Fruit fly (Drosophila melanogaster): Measurements from ENCODE around the gene CG6686.

Gene CG6686

dm6 chr2L:11965610-11966594 lies 21.9 kb downstream of the CG6686 start:
- TF ChIP-seq sens (GFP tag) (peak; percentile 79), ase (GFP tag; IDR thresholded peaks at IDR 0.05) (no peak), Ets65A (GFP tag) (peak; percentile 2), cg (GFP tag; optimal IDR thresholded peaks at IDR 0.05) (peak; percentile 5), CG11247 (GFP tag; IDR thresholded peaks at IDR 0.05) (0 out of 2 replicates have a peak, but pooled peaks have one; percentile 8), Drgx (GFP tag; IDR thresholded peaks at IDR 0.05) (0 out of 2 replicates have a peak, but pooled peaks have one; percentile 12), CG8388 (GFP tag; optimal IDR thresholded peaks at IDR 0.05) (no peak), lbe (GFP tag; optimal IDR thresholded peaks at IDR 0.05) (peak; percentile 0), ERR (GFP tag; optimal IDR thresholded peaks at IDR 0.05) (no peak), CG10979 (tag; optimal IDR thresholded peaks at IDR 0.05) (no peak)

dm6 chr2L:11963422-11964322 lies 24.2 kb downstream of the CG6686 start:
- TF ChIP-seq CG3065 (GFP tag; optimal IDR thresholded peaks at IDR 0.05) (no peak), gro (GFP tag; optimal IDR thresholded peaks at IDR 0.05) (no peak), chinmo (GFP tag; IDR thresholded peaks at IDR 0.05; ENCODE audit: partially characterized antibody) (0 out of 4 replicates have a peak, but pooled peaks have one; percentile 39), sqz (GFP tag; optimal IDR thresholded peaks at IDR 0.05) (peak; percentile 15), oc (tag; optimal IDR thresholded peaks at IDR 0.05) (peak; percentile 39), CG15269 (tag; optimal IDR thresholded peaks at IDR 0.05) (peak; percentile 73), sim (GFP tag; IDR thresholded peaks at IDR 0.05) (no peak), Awh (GFP tag; IDR thresholded peaks at IDR 0.05) (peak; percentile 71), CG12769 (tag; optimal IDR thresholded peaks at IDR 0.05) (peak; percentile 42), Med (GFP tag) (peak; percentile 53), sd (tag; optimal IDR thresholded peaks at IDR 0.05) (peak; percentile 5), tio (GFP tag; optimal IDR thresholded peaks at IDR 0.05) (no peak), grn (GFP tag; optimal IDR thresholded peaks at IDR 0.05) (peak; percentile 0), ci (GFP tag; IDR thresholded peaks at IDR 0.05) (no peak), CG13894 (tag; optimal IDR thresholded peaks at IDR 0.05) (peak; percentile 51)

- no peak for TF ChIP-seq pfk (GFP tag; optimal IDR thresholded peaks at IDR 0.05)
- TF ChIP-seq Eip74EF (GFP tag; optimal IDR thresholded peaks at IDR 0.05), result peak in 1 of 2 experiments; percentile 25
- no peak for TF ChIP-seq HLH3B (GFP tag; IDR thresholded peaks at IDR 0.05)
- peak; percentile 50 for TF ChIP-seq CG6813 (GFP tag; optimal IDR thresholded peaks at IDR 0.05)
- TF ChIP-seq stc (GFP tag; IDR thresholded peaks at IDR 0.05), result no peak
- peak; percentile 29 for TF ChIP-seq kni (GFP tag; optimal IDR thresholded peaks at IDR 0.05)
- TF ChIP-seq Oaz (GFP tag; IDR thresholded peaks at IDR 0.05), result no peak
- no peak for TF ChIP-seq knrl (GFP tag; IDR thresholded peaks at IDR 0.05; ENCODE audit: partially characterized antibody)
- TF ChIP-seq ci (GFP tag; IDR thresholded peaks at IDR 0.05), result 0 out of 3 replicates have a peak, but pooled peaks have one; percentile 28
- no peak for TF ChIP-seq tap (tag; optimal IDR thresholded peaks at IDR 0.05)
- no peak for TF ChIP-seq Meics (GFP tag; optimal IDR thresholded peaks at IDR 0.05)
- no peak for TF ChIP-seq pnt (GFP tag; optimal IDR thresholded peaks at IDR 0.05)
- TF ChIP-seq CG14441 (GFP tag; IDR thresholded peaks at IDR 0.05), result no peak
- TF ChIP-seq shn (GFP tag; optimal IDR thresholded peaks at IDR 0.05), result no peak
- no peak for TF ChIP-seq zen (tag; optimal IDR thresholded peaks at IDR 0.05)
- no peak for TF ChIP-seq dpn (GFP tag; optimal IDR thresholded peaks at IDR 0.05)
- TF ChIP-seq sens (GFP tag), result peak; percentile 85
- no peak for TF ChIP-seq CG4707 (GFP tag; optimal IDR thresholded peaks at IDR 0.05)
- no peak for TF ChIP-seq CG9215 (GFP tag; IDR thresholded peaks at IDR 0.05)
- no peak for TF ChIP-seq CG31388 (GFP tag; optimal IDR thresholded peaks at IDR 0.05)
- TF ChIP-seq Asciz (GFP tag; optimal IDR thresholded peaks at IDR 0.05), result peak; percentile 17
These were observed 26.9 kb downstream of the CG6686 start for dm6 chr2L:11960909-11961308.

Data from whole organism, embryonic.